Fruit fly (Drosophila melanogaster) whole organism, pupa: ENCODE measurements around the gene CG10492.

Experiments
- CG10348 ChIP-seq: fragments of 200-800 bp; sonication (Bioruptor generic); IDR thresholded peaks from 2 replicates; pipeline ENCODE4 v1.3.6; 2022; ENCODE audit warnings: missing biosample characterization, missing genetic modification characterization
- CG12605 ChIP-seq: fragments of 200-800 bp; sonication (Bioruptor generic); IDR thresholded peaks from 2 replicates; pipeline ENCODE4 v1.3.6; 2022; ENCODE audit warnings: missing biosample characterization, missing genetic modification characterization
- CG13204 ChIP-seq: fragments of 200-800 bp; sonication (Bioruptor generic); optimal IDR thresholded peaks from 2 replicates; lab custom pipeline; 2018; ENCODE audit warnings: missing biosample characterization, mild to moderate bottlenecking, missing genetic modification characterization, moderate library complexity
- CG15710 ChIP-seq: fragments of 200-800 bp; sonication (Bioruptor generic); optimal IDR thresholded peaks from 2 replicates; lab custom pipeline; 2018; ENCODE audit warnings: missing biosample characterization, mild to moderate bottlenecking, missing genetic modification characterization, moderate library complexity
- CG17806 ChIP-seq: fragments of 200-800 bp; sonication (Bioruptor generic); optimal IDR thresholded peaks from 2 replicates; lab custom pipeline; 2018; ENCODE audit warnings: missing biosample characterization, mild to moderate bottlenecking, missing genetic modification characterization, moderate library complexity
- CG34367 ChIP-seq: fragments of 200-800 bp; sonication (Bioruptor generic); optimal IDR thresholded peaks from 2 replicates; lab custom pipeline; 2018; ENCODE audit warnings: missing biosample characterization, mild to moderate bottlenecking, missing genetic modification characterization
- CG8159 ChIP-seq: fragments of 200-800 bp; sonication (Bioruptor generic); optimal IDR thresholded peaks from 3 replicates; lab custom pipeline; 2018; ENCODE audit warnings: missing biosample characterization, mild to moderate bottlenecking, missing genetic modification characterization, moderate library complexity
- fd96Ca ChIP-seq: fragments of 200-800 bp; sonication (Bioruptor generic); IDR thresholded peaks from 3 replicates; pipeline ENCODE4 v1.3.6; 2022; ENCODE audit warnings: missing biosample characterization, missing genetic modification characterization
- gl ChIP-seq: fragments of 200-800 bp; sonication (Bioruptor generic); optimal IDR thresholded peaks from 2 replicates; lab custom pipeline; 2018; ENCODE audit warnings: missing biosample characterization, mild to moderate bottlenecking, missing genetic modification characterization
- rn ChIP-seq: fragments of 200-800 bp; sonication (Bioruptor generic); IDR thresholded peaks from 2 replicates; pipeline ENCODE4 v1.3.6; 2022; ENCODE audit warnings: missing biosample characterization, missing genetic modification characterization

- TF ChIP-seq CG8159 (tag; lab: Kevin White, UChicago) = no peak
- TF ChIP-seq CG34367 = no peak
- TF ChIP-seq fd96Ca (GFP tag; lab: Robert Waterston, UW) = no peak
- no peak for TF ChIP-seq CG17806
- no peak for TF ChIP-seq CG15710 (tag; lab: Kevin White, UChicago)
- TF ChIP-seq CG10348 (GFP tag; lab: Robert Waterston, UW) = no peak
- no peak for TF ChIP-seq CG12605 (GFP tag; lab: Robert Waterston, UW)
- TF ChIP-seq CG13204 (GFP tag; lab: Kevin White, UChicago) = no peak
- TF ChIP-seq rn (GFP tag; lab: Robert Waterston, UW) = no peak
- no peak for TF ChIP-seq gl (tag; lab: Kevin White, UChicago)
Measured at dm6 chr2L:19103176-19103921, 49.5 kb downstream of the CG10492 start.
